Worm (Caenorhabditis elegans): ENCODE results near the gene eel-1.
A peak's percentile ranks its signal among the peaks of the same experiment; 100 is the strongest.

Gene eel-1

DNA sequence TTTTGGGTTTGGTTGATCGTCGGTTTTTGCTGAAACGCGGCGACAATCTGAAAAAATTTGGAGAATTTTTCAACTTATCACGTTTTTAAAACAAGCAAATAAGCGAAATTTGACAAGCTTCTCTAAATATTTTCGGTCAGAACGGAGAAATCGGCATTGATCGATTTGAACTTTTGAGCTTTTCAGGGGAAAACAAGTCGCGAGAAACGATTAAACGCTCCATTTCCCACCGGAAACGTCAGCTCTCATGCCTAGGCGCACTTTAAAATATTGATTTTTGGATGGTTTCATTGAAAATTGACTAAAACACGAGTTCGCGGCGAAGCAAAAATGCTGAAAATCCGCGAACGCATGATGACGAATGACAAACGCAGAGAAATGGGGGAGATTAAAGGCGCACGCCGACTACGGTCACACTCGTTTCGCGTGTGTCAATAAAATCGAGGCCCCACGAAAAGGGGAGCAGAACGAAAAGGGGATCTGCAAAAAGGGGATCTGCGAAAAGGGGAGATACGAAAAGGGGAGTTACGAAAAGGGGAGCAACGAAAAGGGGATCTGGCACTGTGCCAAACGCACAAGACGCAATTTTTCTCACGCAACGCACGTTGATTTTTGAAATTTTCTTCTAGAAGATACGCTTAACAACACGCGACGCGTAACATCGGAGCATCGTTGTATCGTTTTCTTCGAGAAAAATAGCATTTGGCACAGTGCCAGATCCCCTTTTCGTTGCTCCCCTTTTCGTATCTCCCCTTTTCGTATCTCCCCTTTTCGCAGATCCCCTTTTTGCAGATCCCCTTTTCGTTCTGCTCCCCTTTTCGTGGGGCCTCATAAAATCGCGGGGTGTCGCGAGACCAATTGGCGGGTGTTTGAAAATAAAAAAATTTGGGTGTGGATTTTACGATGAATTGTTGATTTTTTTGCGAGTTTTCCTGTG lies at the start of gene eel-1:
eel-1 (minus strand) TSS at position 51 of the 937 bp plus-strand sequence.
- peak; percentile 85 for TF ChIP-seq ref-1 (GFP tag; conservative IDR thresholded peaks at IDR 0.05)
- TF ChIP-seq flt-1 (GFP tag; IDR thresholded peaks at IDR 0.05): peak; percentile 94
- TF ChIP-seq T22C8.4 (GFP tag; IDR thresholded peaks at IDR 0.05): peak; percentile 88
- peak; percentile 89 for TF ChIP-seq tab-1 (GFP tag; IDR thresholded peaks at IDR 0.05)
- TF ChIP-seq klf-2 (GFP tag; conservative IDR thresholded peaks at IDR 0.05): peak; percentile 99
- peak; percentile 93 for TF ChIP-seq ztf-23 (GFP tag; IDR thresholded peaks at IDR 0.05)
- peak; percentile 84 for TF ChIP-seq ztf-29 (GFP tag; IDR thresholded peaks at IDR 0.05)

DNA sequence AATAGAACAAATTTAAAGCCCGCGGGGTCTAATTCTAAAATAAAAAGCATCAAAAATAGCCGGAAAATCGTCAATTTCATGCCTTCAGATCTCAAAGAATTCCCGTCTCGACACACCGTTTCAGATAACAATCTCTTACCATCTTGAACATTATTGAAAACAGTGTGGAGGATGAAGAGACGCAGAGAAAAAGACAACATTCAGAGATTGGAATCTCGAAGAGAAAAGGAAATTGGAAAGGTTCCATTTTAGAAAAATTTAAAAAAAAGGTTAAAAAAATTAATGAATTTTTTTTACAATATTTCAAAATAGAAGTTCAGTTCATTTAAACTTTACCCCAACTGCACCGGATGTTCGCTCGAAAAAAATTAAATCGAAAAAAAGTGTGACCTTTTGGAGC lies 47.1 kb upstream of the eel-1 start:
- TF ChIP-seq flt-1 (GFP tag; IDR thresholded peaks at IDR 0.05): no peak
- no peak for TF ChIP-seq ztf-23 (GFP tag; IDR thresholded peaks at IDR 0.05)
- TF ChIP-seq cog-1 (tag; optimal IDR thresholded peaks at IDR 0.05): no peak
- no peak for TF ChIP-seq tab-1 (GFP tag; IDR thresholded peaks at IDR 0.05)
- no peak for TF ChIP-seq med-1 (GFP tag; optimal IDR thresholded peaks at IDR 0.05; ENCODE audit: insufficient read depth)
- TF ChIP-seq ztf-29 (GFP tag; IDR thresholded peaks at IDR 0.05): no peak
- TF ChIP-seq klf-2 (GFP tag; conservative IDR thresholded peaks at IDR 0.05): no peak
- TF ChIP-seq T22C8.4 (GFP tag; IDR thresholded peaks at IDR 0.05): no peak
- no peak for TF ChIP-seq ref-1 (GFP tag; conservative IDR thresholded peaks at IDR 0.05)

DNA sequence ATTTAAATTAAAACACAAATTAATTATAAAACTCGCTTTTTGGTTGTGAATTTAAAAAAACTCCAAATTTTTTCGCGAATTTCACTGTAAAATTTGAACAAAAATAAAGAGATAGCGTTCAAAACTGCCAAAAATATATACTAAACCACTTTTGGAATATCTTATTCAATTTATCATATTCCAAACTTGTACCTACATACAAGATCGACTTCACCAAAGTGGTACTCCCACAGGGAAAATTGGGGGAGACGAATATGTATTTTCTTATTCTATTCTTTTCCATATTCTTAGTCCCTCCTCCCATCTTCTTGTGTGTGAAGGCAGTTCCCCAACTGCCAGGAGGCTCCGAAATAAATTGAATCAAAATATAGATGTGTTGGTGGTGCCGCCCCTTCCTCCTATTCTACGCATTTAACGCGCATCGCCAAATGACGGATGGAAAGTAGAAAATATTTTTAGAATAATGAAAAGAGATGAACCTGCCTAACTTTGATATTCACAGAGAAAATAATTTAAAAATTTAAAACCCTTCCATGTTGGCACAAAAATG lies 46.2 kb upstream of the eel-1 start:
- no peak for TF ChIP-seq ztf-23 (GFP tag; IDR thresholded peaks at IDR 0.05)
- TF ChIP-seq flt-1 (GFP tag; IDR thresholded peaks at IDR 0.05): no peak
- no peak for TF ChIP-seq T22C8.4 (GFP tag; IDR thresholded peaks at IDR 0.05)
- no peak for TF ChIP-seq klf-2 (GFP tag; conservative IDR thresholded peaks at IDR 0.05)
- TF ChIP-seq cog-1 (tag; optimal IDR thresholded peaks at IDR 0.05): no peak
- TF ChIP-seq med-1 (GFP tag; optimal IDR thresholded peaks at IDR 0.05; ENCODE audit: insufficient read depth): no peak
- no peak for TF ChIP-seq ref-1 (GFP tag; conservative IDR thresholded peaks at IDR 0.05)
- no peak for TF ChIP-seq tab-1 (GFP tag; IDR thresholded peaks at IDR 0.05)
- no peak for TF ChIP-seq ztf-29 (GFP tag; IDR thresholded peaks at IDR 0.05)

DNA sequence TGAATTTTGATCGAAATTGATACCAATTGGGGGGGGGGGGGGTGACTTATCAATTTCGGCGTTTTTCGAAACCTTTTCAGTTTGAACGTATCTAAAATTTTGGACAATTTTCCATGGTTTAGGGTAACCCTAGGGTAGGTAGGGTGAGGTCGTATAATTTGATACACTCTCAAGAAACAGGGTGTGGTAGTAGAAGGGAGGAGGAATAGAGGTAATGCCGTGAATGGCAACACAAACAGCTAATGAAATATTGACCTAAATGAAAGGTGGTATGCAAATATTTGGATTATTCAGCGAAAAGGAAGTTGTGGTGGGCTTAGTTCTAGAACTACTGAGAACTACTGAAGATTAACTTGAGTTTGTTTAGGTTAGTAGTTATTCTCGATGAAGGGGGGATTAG lies 43.1 kb upstream of the eel-1 start:
- TF ChIP-seq ztf-23 (GFP tag; IDR thresholded peaks at IDR 0.05): no peak
- no peak for TF ChIP-seq klf-2 (GFP tag; conservative IDR thresholded peaks at IDR 0.05)
- TF ChIP-seq med-1 (GFP tag; optimal IDR thresholded peaks at IDR 0.05; ENCODE audit: insufficient read depth): no peak
- TF ChIP-seq flt-1 (GFP tag; IDR thresholded peaks at IDR 0.05): no peak

DNA sequence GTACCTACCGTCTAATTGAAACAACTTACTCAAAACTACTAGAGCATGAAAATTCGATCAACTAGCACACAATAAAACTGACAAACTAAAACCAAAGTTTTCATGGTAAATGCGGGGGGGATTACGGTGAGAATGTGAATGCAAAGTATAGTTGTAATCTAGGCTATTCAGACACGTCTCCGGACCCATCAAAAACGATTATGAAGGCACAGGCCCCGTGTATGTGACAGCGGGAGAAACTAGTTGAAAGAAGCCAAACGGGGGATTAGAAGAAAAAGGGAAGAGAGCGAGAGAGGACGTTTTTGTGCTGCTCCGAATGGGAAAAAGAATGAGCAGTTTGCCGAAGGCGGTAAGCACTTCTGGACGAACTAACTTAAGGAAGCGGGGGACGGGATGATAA lies 41.2 kb upstream of the eel-1 start:
- TF ChIP-seq tab-1 (GFP tag; IDR thresholded peaks at IDR 0.05) (no peak), cog-1 (tag; optimal IDR thresholded peaks at IDR 0.05) (no peak), med-1 (GFP tag; optimal IDR thresholded peaks at IDR 0.05; ENCODE audit: insufficient read depth) (no peak), ref-1 (GFP tag; conservative IDR thresholded peaks at IDR 0.05) (no peak), klf-2 (GFP tag; conservative IDR thresholded peaks at IDR 0.05) (no peak), T22C8.4 (GFP tag; IDR thresholded peaks at IDR 0.05) (no peak), ztf-29 (GFP tag; IDR thresholded peaks at IDR 0.05) (no peak), flt-1 (GFP tag; IDR thresholded peaks at IDR 0.05) (no peak), ztf-23 (GFP tag; IDR thresholded peaks at IDR 0.05) (no peak)

DNA sequence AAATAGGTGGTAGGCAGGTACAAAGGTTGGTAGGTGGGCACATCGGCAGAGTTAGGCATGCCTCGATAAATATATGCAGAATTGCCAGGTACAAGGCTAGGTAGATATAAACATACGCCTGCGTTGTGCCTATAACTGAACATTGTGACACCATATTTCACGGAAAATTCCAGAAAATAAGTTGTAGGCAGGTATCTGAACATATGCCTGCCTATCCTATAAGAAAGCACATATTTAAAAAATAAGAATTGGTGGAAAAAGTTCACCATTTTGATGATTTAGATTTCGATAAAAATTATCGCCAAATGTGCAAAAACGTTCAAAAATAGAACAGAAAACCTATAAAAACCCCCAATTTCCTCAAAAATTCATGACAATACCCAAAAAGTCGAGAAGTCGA lies 39.7 kb upstream of the eel-1 start:
- no peak for TF ChIP-seq tab-1 (GFP tag; IDR thresholded peaks at IDR 0.05)
- no peak for TF ChIP-seq klf-2 (GFP tag; conservative IDR thresholded peaks at IDR 0.05)
- no peak for TF ChIP-seq ref-1 (GFP tag; conservative IDR thresholded peaks at IDR 0.05)
- no peak for TF ChIP-seq ztf-29 (GFP tag; IDR thresholded peaks at IDR 0.05)
- no peak for TF ChIP-seq flt-1 (GFP tag; IDR thresholded peaks at IDR 0.05)
- TF ChIP-seq cog-1 (tag; optimal IDR thresholded peaks at IDR 0.05): no peak
- TF ChIP-seq med-1 (GFP tag; optimal IDR thresholded peaks at IDR 0.05; ENCODE audit: insufficient read depth): no peak

DNA sequence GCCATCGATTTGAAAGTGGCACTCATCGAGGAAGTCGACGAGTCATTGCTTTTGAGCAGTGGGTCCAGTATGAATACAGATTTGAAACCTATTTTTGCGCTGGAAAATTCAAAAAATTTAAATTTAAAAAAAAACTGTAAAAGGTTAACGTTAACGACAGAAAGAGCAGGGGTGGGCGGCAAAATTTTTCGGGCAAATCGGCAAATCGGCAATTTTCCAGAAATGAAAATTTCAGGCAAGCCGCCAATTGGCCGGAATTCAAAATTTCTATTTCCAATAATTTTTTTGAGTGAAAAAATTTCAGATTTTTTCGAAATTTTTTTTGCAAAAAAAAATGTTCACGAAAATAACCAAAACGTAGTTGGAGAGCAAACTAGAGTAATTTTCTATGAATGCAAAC lies 36.9 kb upstream of the eel-1 start, which contains the start of gene Y67D8C.9:
Y67D8C.9 (minus strand) TSS at position 101 of the 400 bp plus-strand sequence.
- TF ChIP-seq med-1 (GFP tag; optimal IDR thresholded peaks at IDR 0.05; ENCODE audit: insufficient read depth): no peak
- TF ChIP-seq tab-1 (GFP tag; IDR thresholded peaks at IDR 0.05): no peak
- TF ChIP-seq flt-1 (GFP tag; IDR thresholded peaks at IDR 0.05): no peak
- TF ChIP-seq klf-2 (GFP tag; conservative IDR thresholded peaks at IDR 0.05): no peak
- no peak for TF ChIP-seq ref-1 (GFP tag; conservative IDR thresholded peaks at IDR 0.05)
- no peak for TF ChIP-seq T22C8.4 (GFP tag; IDR thresholded peaks at IDR 0.05)
- TF ChIP-seq ztf-29 (GFP tag; IDR thresholded peaks at IDR 0.05): no peak
- TF ChIP-seq cog-1 (tag; optimal IDR thresholded peaks at IDR 0.05): no peak
- no peak for TF ChIP-seq ztf-23 (GFP tag; IDR thresholded peaks at IDR 0.05)

DNA sequence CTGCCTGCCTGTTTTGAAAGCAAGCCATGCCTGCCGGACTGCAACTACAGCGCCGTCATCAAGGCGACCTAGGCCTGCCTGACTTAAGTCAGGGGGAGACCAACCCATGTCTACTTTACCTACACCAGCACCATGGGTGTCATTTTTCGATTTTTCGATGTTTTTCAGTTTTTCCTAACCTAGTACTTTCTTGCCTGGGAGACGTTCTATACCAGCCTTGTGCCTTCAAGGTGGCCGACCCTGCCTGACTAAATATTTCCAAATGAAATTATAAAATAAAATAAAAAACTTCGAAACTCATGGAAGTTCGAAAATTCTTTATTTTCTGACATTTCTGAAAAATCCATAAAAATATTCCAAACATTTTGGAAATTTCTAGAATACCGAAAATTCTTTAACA lies 26.9 kb upstream of the eel-1 start:
- TF ChIP-seq ztf-23 (GFP tag; IDR thresholded peaks at IDR 0.05): no peak
- TF ChIP-seq cog-1 (tag; optimal IDR thresholded peaks at IDR 0.05): no peak
- no peak for TF ChIP-seq med-1 (GFP tag; optimal IDR thresholded peaks at IDR 0.05; ENCODE audit: insufficient read depth)
- TF ChIP-seq ztf-29 (GFP tag; IDR thresholded peaks at IDR 0.05): no peak
- no peak for TF ChIP-seq flt-1 (GFP tag; IDR thresholded peaks at IDR 0.05)
- TF ChIP-seq T22C8.4 (GFP tag; IDR thresholded peaks at IDR 0.05): no peak
- no peak for TF ChIP-seq ref-1 (GFP tag; conservative IDR thresholded peaks at IDR 0.05)
- TF ChIP-seq klf-2 (GFP tag; conservative IDR thresholded peaks at IDR 0.05): no peak
- no peak for TF ChIP-seq tab-1 (GFP tag; IDR thresholded peaks at IDR 0.05)

DNA sequence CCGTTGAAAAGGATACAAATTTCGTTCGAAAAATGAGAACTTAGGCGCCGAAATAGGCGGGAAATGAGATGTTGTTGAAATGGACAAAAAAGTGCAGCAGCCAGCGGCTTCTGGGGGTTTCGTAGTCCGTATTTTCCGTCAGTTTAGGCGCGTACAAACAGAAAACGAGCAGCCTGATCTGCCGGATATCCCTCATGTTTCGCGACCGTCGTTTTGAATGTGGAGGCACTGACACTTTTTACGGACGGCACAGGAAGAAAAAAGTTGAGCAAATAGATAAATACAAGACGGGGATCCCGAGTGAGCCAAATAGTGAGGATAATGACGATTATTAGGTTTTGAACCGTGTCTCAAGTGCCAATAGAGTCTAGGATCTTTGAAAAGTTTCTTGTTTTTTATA lies 26.3 kb upstream of the eel-1 start, which contains the start of gene Y67D8C.22:
Y67D8C.22 (minus strand) TSS at position 101 of the 400 bp plus-strand sequence.
- TF ChIP-seq tab-1 (GFP tag; IDR thresholded peaks at IDR 0.05) (no peak), ztf-29 (GFP tag; IDR thresholded peaks at IDR 0.05) (no peak), T22C8.4 (GFP tag; IDR thresholded peaks at IDR 0.05) (no peak), klf-2 (GFP tag; conservative IDR thresholded peaks at IDR 0.05) (no peak), med-1 (GFP tag; optimal IDR thresholded peaks at IDR 0.05; ENCODE audit: insufficient read depth) (no peak)

Data from whole organism, midembryonic.